Worm (Caenorhabditis elegans) whole organism, mixed stage, embryonic: ENCODE data around the gene ZC262.7.
"Not testable (repeated sequence)": the region's sequence is repeated elsewhere in the genome, so short reads cannot be mapped to it uniquely, and the experiment has no call there.

Source experiments
- M03D4.4 ChIP-seq: sonication (generic microtip); optimal IDR thresholded peaks from 2 replicates; lab custom pipeline; 2017; ENCODE audit warnings: mild to moderate bottlenecking, missing genetic modification characterization, missing compliant biosample characterization
- bed-3 ChIP-seq: fragments of 200-800 bp; sonication (Bioruptor generic); optimal IDR thresholded peaks from 3 replicates; lab custom pipeline; 2018; ENCODE audit warnings: mild to moderate bottlenecking, missing genetic modification characterization, moderate library complexity, missing compliant biosample characterization
- blmp-1 ChIP-seq: fragments of 150-350 bp; optimal IDR thresholded peaks from 2 replicates; lab custom pipeline; 2014; ENCODE audit warnings: missing biosample characterization, missing genetic modification characterization
- ceh-39 ChIP-seq: fragments of 150-350 bp; optimal IDR thresholded peaks from 2 replicates; lab custom pipeline; 2014; ENCODE audit warnings: missing biosample characterization, missing genetic modification characterization
- ceh-43 ChIP-seq: fragments of 200-800 bp; sonication (Bioruptor generic); optimal IDR thresholded peaks from 2 replicates; lab custom pipeline; 2018; ENCODE audit warnings: mild to moderate bottlenecking, missing genetic modification characterization, moderate library complexity, missing compliant biosample characterization
- ceh-83 ChIP-seq: fragments of 200-800 bp; sonication (Bioruptor generic); optimal IDR thresholded peaks from 2 replicates; lab custom pipeline; 2018; ENCODE audit warnings: mild to moderate bottlenecking, missing genetic modification characterization, missing compliant biosample characterization
- ces-1 ChIP-seq: fragments of 150-350 bp; optimal IDR thresholded peaks from 2 replicates; lab custom pipeline; 2014; ENCODE audit warnings: missing biosample characterization, missing genetic modification reagents, missing genetic modification characterization
- drap-1 ChIP-seq: fragments of 200-800 bp; sonication (Bioruptor generic); optimal IDR thresholded peaks from 3 replicates; lab custom pipeline; 2018; ENCODE audit warnings: mild to moderate bottlenecking, missing genetic modification characterization, missing compliant biosample characterization
- elt-1 ChIP-seq: sonication (generic microtip); optimal IDR thresholded peaks from 2 replicates; lab custom pipeline; 2017; ENCODE audit warnings: missing genetic modification characterization, mild to moderate bottlenecking, missing compliant biosample characterization, antibody characterized with exemption, moderate library complexity, borderline replicate concordance; ENCODE audit not compliant: insufficient read depth
- elt-3 ChIP-seq: fragments of 150-350 bp; optimal IDR thresholded peaks from 2 replicates; lab custom pipeline; 2014; ENCODE audit warnings: missing biosample characterization, missing genetic modification characterization
- ham-2 ChIP-seq: fragments of 200-800 bp; sonication (Bioruptor generic); optimal IDR thresholded peaks from 2 replicates; lab custom pipeline; 2018; ENCODE audit warnings: mild to moderate bottlenecking, missing genetic modification characterization, missing compliant biosample characterization
- lin-13 ChIP-seq: fragments of 150-350 bp; optimal IDR thresholded peaks from 2 replicates; lab custom pipeline; 2014; ENCODE audit warnings: missing biosample characterization, missing genetic modification characterization
- lsy-2 ChIP-seq: fragments of 150-350 bp; optimal IDR thresholded peaks from 2 replicates; lab custom pipeline; 2014; ENCODE audit warnings: missing biosample characterization, missing genetic modification characterization
- mab-5 ChIP-seq: fragments of 150-350 bp; optimal IDR thresholded peaks from 2 replicates; lab custom pipeline; 2014; ENCODE audit warnings: missing biosample characterization, missing genetic modification characterization
- mep-1 ChIP-seq: fragments of 150-350 bp; optimal IDR thresholded peaks from 2 replicates; lab custom pipeline; 2017; ENCODE audit warnings: missing biosample characterization, missing genetic modification reagents, missing genetic modification characterization, inconsistent platforms
- mls-2 ChIP-seq: sonication (generic microtip); optimal IDR thresholded peaks from 2 replicates; lab custom pipeline; 2016; ENCODE audit warnings: mild to moderate bottlenecking, missing genetic modification characterization, moderate library complexity, missing compliant biosample characterization
- nhr-12 ChIP-seq: fragments of 150-350 bp; optimal IDR thresholded peaks from 2 replicates; lab custom pipeline; 2014; ENCODE audit warnings: missing biosample characterization, missing genetic modification characterization
- nhr-237 ChIP-seq: fragments of 150-350 bp; optimal IDR thresholded peaks from 2 replicates; lab custom pipeline; 2014; ENCODE audit warnings: missing biosample characterization, missing genetic modification characterization
- pha-4 ChIP-seq: fragments of 150-350 bp; optimal IDR thresholded peaks from 2 replicates; lab custom pipeline; 2018; ENCODE audit warnings: missing biosample characterization, missing genetic modification reagents, missing genetic modification characterization
- sem-2 ChIP-seq: fragments of 200-800 bp; sonication (Bioruptor generic); optimal IDR thresholded peaks from 2 replicates; lab custom pipeline; 2018; ENCODE audit warnings: mild to moderate bottlenecking, missing genetic modification characterization, missing compliant biosample characterization
- snpc-4 ChIP-seq: fragments of 150-350 bp; optimal IDR thresholded peaks from 2 replicates; lab custom pipeline; 2014; ENCODE audit warnings: missing biosample characterization, missing genetic modification characterization
- sptf-1 ChIP-seq: sonication (generic microtip); optimal IDR thresholded peaks from 2 replicates; lab custom pipeline; 2017; ENCODE audit warnings: mild to moderate bottlenecking, missing genetic modification characterization, moderate library complexity, missing compliant biosample characterization
- tbx-8 ChIP-seq: fragments of 200-800 bp; sonication (Bioruptor generic); optimal IDR thresholded peaks from 2 replicates; lab custom pipeline; 2018; ENCODE audit warnings: mild to moderate bottlenecking, missing genetic modification characterization, moderate library complexity, missing compliant biosample characterization
- unc-120 ChIP-seq: sonication (generic microtip); optimal IDR thresholded peaks from 2 replicates; lab custom pipeline; 2017; ENCODE audit warnings: missing genetic modification characterization, missing compliant biosample characterization; ENCODE audit not compliant: poor library complexity, severe bottlenecking
- unc-39 ChIP-seq: fragments of 150-350 bp; optimal IDR thresholded peaks from 2 replicates; lab custom pipeline; 2014; ENCODE audit warnings: missing biosample characterization, missing genetic modification characterization
- zip-8 ChIP-seq: fragments of 150-350 bp; optimal IDR thresholded peaks from 2 replicates; lab custom pipeline; 2014; ENCODE audit warnings: missing biosample characterization, missing genetic modification characterization
- ztf-11 ChIP-seq: fragments of 150-350 bp; optimal IDR thresholded peaks from 2 replicates; lab custom pipeline; 2014; ENCODE audit warnings: missing biosample characterization, missing genetic modification characterization

Gene ZC262.7

DNA sequence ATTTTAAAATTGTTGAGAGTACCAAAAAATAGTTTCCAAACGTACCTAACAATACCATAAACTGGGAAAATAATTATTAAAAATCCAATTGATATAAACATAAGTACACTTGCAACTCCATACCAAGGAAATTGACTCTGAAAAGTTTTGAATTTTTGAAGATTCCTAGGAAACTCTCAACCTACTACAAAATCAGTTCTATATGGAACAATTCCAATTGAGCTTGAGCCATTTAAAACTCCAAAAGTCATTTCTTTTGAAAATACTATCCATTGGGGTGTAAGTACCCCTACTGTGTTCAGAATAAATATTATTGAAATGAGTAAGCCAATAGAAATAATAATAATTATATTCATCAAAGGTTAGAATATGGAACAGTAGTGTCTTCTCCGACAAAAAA, 4.8 kb downstream of the ZC262.7 start, which contains the start of gene clc-28:
Gene clc-28 (minus strand): TSS at position 101 of the 400 bp plus-strand sequence.
- TF ChIP-seq blmp-1; M03D4.4 (tag; lab: Kevin White, UChicago); ham-2: not testable (repeated sequence)

DNA sequence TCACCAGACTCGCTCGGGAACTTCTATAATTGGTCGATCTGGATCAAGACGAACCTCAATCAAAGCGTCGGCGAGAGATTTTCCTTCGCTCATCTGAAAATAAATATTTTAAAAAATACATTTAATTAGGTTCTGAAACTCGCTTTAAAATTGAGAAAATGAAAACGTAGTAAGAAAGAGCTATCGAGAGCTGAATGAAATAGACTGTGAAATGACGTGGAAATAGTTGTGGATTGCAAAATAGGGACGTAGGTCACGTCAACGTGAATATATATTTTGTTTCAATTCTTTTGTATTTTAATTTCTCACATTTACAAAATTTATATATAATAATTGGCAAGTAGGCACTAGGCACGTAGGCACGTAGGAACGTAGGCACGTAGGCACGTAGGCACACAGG, 9.7 kb downstream of the ZC262.7 start, which contains the start of gene ZC262.4:
Gene ZC262.4 (minus strand): TSS at position 101 of the 400 bp plus-strand sequence.
- TF ChIP-seq mab-5 (tag; lab: Kevin White, UChicago) = no peak
- TF ChIP-seq unc-39 = no peak
- no peak for TF ChIP-seq lin-13 (tag; lab: Kevin White, UChicago)
- no peak for TF ChIP-seq lsy-2 (tag; lab: Kevin White, UChicago)
- no peak for TF ChIP-seq ceh-43
- TF ChIP-seq drap-1 (GFP tag; lab: Kevin White, UChicago) = no peak
- TF ChIP-seq nhr-12 (tag; lab: Kevin White, UChicago) = no peak
- no peak for TF ChIP-seq sem-2 (GFP tag; lab: Kevin White, UChicago)
- TF ChIP-seq tbx-8 = no peak

DNA sequence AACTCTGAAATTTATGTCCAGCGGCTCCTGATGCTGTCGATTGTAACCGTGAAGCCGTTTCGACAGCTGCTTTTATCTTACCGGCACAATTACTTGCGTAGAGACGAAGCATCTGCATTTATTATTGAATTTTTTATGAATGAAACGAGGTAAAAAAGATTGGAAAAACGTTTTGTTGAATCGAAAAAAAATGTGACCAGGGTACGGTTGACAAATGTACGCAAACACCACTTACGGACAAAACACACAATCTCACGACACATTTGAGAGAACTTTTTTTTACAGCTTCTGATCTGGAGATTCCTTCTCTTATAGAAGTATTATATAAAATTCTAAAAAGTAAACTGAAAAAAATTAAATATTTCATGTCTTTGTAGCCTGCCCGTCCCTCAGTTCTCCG, 12.4 kb downstream of the ZC262.7 start, which contains the start of the genes mrps-18A and ZC262.2:
Gene mrps-18A (minus strand): TSS at position 141 of the 400 bp plus-strand sequence.
Gene ZC262.2 (plus strand): TSS at position 284 of the 400 bp plus-strand sequence.
- TF ChIP-seq lsy-2 (tag; lab: Kevin White, UChicago) (peak; percentile 95), mab-5 (tag; lab: Kevin White, UChicago) (no peak), ces-1 (GFP tag; lab: Kevin White, UChicago) (peak; percentile 4)
- TF ChIP-seq, all 35 proteins: peak for 2

DNA sequence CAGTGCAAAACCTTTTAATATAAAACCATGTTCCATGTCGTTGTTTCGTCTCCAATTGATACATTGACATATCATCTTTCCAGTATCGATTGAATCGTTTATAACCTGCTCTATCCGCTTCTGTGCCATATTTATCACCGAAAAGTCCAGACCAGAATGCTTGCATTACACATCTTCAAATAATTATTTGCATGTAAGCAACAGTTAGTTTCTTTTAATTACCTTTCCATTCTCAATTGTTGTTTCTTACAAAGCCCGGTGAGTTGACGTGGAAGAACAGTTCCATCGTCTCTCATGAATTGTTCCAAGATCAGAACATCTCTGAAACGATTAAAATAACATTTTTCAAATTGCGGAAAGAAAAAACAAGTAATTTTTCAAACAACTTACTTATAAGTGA, 12.9 kb downstream of the ZC262.7 start, which contains the start of gene iglr-2:
Gene iglr-2 (minus strand): TSS at position 101 of the 400 bp plus-strand sequence.
- no peak for TF ChIP-seq sem-2 (GFP tag; lab: Kevin White, UChicago)
- no peak for TF ChIP-seq snpc-4 (tag; lab: Kevin White, UChicago)
- TF ChIP-seq nhr-237 (tag; lab: Kevin White, UChicago) = no peak
- TF ChIP-seq lsy-2 (tag; lab: Kevin White, UChicago) = no peak
- no peak for TF ChIP-seq bed-3 (GFP tag; lab: Kevin White, UChicago)

DNA sequence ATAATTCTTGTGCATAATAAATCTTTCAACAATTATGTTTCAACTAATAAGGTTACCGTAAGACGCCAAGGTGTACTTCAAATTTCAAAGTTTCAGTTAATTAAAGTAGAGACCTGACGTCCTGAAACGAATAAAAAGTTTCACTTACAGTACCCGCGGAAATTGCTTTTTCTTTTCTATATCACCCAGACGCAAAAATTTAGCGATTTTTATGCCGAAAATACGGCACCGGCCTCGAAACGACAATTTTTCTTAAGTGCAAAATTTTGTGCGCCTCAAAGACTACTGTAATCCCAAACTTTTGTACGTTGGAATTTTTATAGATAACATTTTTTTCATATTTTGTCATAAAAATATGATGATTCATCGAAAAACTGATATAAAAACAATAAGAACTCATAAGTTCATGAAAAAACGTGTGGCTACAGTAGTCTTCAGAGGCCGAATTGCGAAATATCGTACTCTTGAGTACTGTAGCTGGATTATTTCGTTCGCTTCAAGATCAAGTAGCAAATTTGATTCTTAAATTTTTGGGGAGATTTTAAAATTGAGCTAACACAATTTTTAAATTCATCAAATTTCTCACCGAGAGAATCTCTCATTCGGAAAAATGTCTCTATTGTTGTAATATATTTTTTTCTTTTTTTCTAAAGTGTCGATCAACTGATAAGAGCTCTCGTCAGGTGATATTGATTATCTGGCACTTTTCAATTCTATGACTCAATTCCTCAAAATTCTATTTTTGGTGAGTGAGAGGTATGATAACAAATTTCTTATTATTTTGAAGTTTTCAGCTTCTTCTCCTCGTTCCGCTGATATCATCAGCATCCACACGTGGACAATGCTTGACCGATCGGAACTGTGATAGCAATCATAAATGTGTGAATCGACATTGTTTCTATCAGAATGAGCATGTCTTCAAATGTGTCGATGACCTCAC, 18.3 kb downstream of the ZC262.7 start, which contains the start of gene ZC262.13:
Gene ZC262.13 (plus strand): TSS at position 641 of the 940 bp plus-strand sequence.
- no peak for TF ChIP-seq lsy-2 (tag; lab: Kevin White, UChicago)
- TF ChIP-seq ceh-39 = no peak
- TF ChIP-seq nhr-237 (tag; lab: Kevin White, UChicago) = no peak
- TF ChIP-seq unc-120 = no peak
- TF ChIP-seq pha-4 (tag; lab: Kevin White, UChicago) = no peak
- TF ChIP-seq sptf-1 (tag; lab: Kevin White, UChicago) = no peak
- TF ChIP-seq, all 35 proteins: peak for 0

DNA sequence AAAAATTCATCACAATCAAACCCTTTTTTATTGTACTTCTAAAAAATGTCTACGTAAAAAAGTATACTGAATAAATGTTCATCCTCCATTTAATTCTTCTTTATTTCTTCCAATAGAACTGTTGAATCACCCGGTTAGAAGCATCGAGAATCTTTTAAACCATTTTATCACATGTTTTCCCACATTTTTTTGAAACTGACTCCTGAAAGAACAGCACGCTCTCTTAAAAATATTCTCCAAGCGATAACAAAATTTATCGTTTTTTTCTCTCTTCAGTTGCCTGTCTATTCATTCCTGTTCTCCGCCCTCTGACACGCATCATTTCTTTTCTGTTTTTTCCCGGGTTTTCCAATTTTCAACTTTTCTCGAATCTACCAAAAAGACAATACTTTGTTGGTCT, 19.7 kb downstream of the ZC262.7 start, which contains the start of gene F10E9.12:
Gene F10E9.12 (plus strand): TSS at position 131 of the 400 bp plus-strand sequence.
- no peak for TF ChIP-seq elt-1 (tag; lab: Kevin White, UChicago)
- TF ChIP-seq lsy-2 (tag; lab: Kevin White, UChicago) = no peak
- no peak for TF ChIP-seq mls-2 (tag; lab: Kevin White, UChicago)
- TF ChIP-seq ceh-83 = no peak
- no peak for TF ChIP-seq ham-2
- no peak for TF ChIP-seq snpc-4 (tag; lab: Kevin White, UChicago)
- TF ChIP-seq tbx-8 = no peak
- no peak for TF ChIP-seq blmp-1
- no peak for TF ChIP-seq sem-2 (GFP tag; lab: Kevin White, UChicago)
- no peak for TF ChIP-seq elt-3
- no peak for TF ChIP-seq ztf-11 (tag; lab: Kevin White, UChicago)
- no peak for TF ChIP-seq zip-8 (tag; lab: Kevin White, UChicago)
- TF ChIP-seq mep-1 (tag; lab: Kevin White, UChicago) = no peak
- TF ChIP-seq M03D4.4 (tag; lab: Kevin White, UChicago) = no peak
